Worm (Caenorhabditis elegans) whole organism, dauer: ENCODE measurements around the gene srh-92.
"Not testable (repeated sequence)": the region's sequence is repeated elsewhere in the genome, so short reads cannot be mapped to it uniquely, and the experiment has no call there.

Source experiments
- unc-62 ChIP-seq: sonication (generic microtip); optimal IDR thresholded peaks from 2 replicates; lab custom pipeline; 2017; ENCODE audit warnings: missing biosample characterization, missing genetic modification reagents, missing genetic modification characterization

The srh-92 gene

ce11 chrV:7454236-7454635 lies 6.6 kb downstream of the srh-92 start, which contains the start of gene try-8:
Gene try-8, minus strand, starts transcription at chrV:7454336.
- no peak for TF ChIP-seq unc-62

ce11 chrV:7451421-7451820 lies 9.4 kb downstream of the srh-92 start, which contains the start of gene try-11:
Gene try-11, plus strand, starts transcription at chrV:7451721.
- TF ChIP-seq unc-62: no peak

- no peak for TF ChIP-seq unc-62
These were observed 11.4 kb downstream of the srh-92 start, which contains the start of gene try-12 for ce11 chrV:7449303-7449827. Gene try-12, plus strand, starts transcription at chrV:7449353.

- TF ChIP-seq unc-62: no peak
These were observed 13.8 kb downstream of the srh-92 start, which contains the start of gene F25E5.5 for ce11 chrV:7446965-7447364. Gene F25E5.5, plus strand, starts transcription at chrV:7447265.

- TF ChIP-seq unc-62: not testable (repeated sequence)
These were observed 16.5 kb downstream of the srh-92 start, which contains the start of gene nhr-141 for ce11 chrV:7444331-7444730. Gene nhr-141, plus strand, starts transcription at chrV:7444661.

ce11 chrV:7439807-7440206 lies 21.0 kb downstream of the srh-92 start, which contains the start of gene try-13:
Gene try-13, plus strand, starts transcription at chrV:7440107.
- TF ChIP-seq unc-62: no peak

- TF ChIP-seq unc-62: no peak
These were observed 22.8 kb downstream of the srh-92 start, which contains the start of gene F25E5.16 for ce11 chrV:7437985-7438384. Gene F25E5.16, plus strand, starts transcription at chrV:7438285.

- TF ChIP-seq unc-62: no peak
These were observed 23.3 kb downstream of the srh-92 start, which contains the start of gene F25E5.9 for ce11 chrV:7437538-7437937. Gene F25E5.9, minus strand, starts transcription at chrV:7437919.

- TF ChIP-seq unc-62: no peak
These were observed 23.9 kb downstream of the srh-92 start for ce11 chrV:7436911-7437310.

ce11 chrV:7436509-7436908 lies 24.3 kb downstream of the srh-92 start:
- no peak for TF ChIP-seq unc-62

- no peak for TF ChIP-seq unc-62
These were observed 25.2 kb downstream of the srh-92 start, which contains the start of the genes ddo-2 and F25E5.8 for ce11 chrV:7435376-7436204. Gene ddo-2, minus strand, starts transcription at chrV:7435705. Gene F25E5.8, plus strand, starts transcription at chrV:7435930.

- TF ChIP-seq unc-62: no peak
These were observed 25.9 kb downstream of the srh-92 start for ce11 chrV:7434805-7435363.

ce11 chrV:7432441-7433146 lies 28.2 kb downstream of the srh-92 start:
- TF ChIP-seq unc-62: no peak

ce11 chrV:7431016-7431415 lies 29.8 kb downstream of the srh-92 start, which contains the start of gene srw-71:
Gene srw-71, minus strand, starts transcription at chrV:7431116.
- no peak for TF ChIP-seq unc-62

ce11 chrV:7428880-7429279 lies 31.9 kb downstream of the srh-92 start, which contains the start of gene srw-69:
Gene srw-69, minus strand, starts transcription at chrV:7428980.
- no peak for TF ChIP-seq unc-62

- TF ChIP-seq unc-62: no peak
These were observed 34.2 kb downstream of the srh-92 start, which contains the start of gene srw-68 for ce11 chrV:7426594-7426993. Gene srw-68, minus strand, starts transcription at chrV:7426694.
